Worm (Caenorhabditis elegans): ENCODE results near the gene C16C10.2.

C16C10.2 gene

ce11 chrIII:4150919-4151318 lies 27.5 kb downstream of the C16C10.2 start (continued):
- TF ChIP-seq Y79H2A.3 (GFP tag; conservative IDR thresholded peaks at IDR 0.05) (no peak), snpc-4 (GFP tag; optimal IDR thresholded peaks at IDR 0.05) (no peak), snpc-4 (tag; optimal IDR thresholded peaks at IDR 0.05) (peak in 3 of 4 experiments; percentile 7 to 39 (median 12)), Y95B8A.8 (GFP tag; IDR thresholded peaks at IDR 0.05) (no peak), nhr-90 (tag; optimal IDR thresholded peaks at IDR 0.05) (no peak), T07F8.4 (tag; optimal IDR thresholded peaks at IDR 0.05) (no peak), F37B4.10 (GFP tag; IDR thresholded peaks at IDR 0.05) (no peak), nfya-1 (tag; optimal IDR thresholded peaks at IDR 0.05; ENCODE audit: borderline replicate concordance, insufficient read depth) (no peak), ccch-3 (GFP tag; optimal IDR thresholded peaks at IDR 0.05) (no peak), ekl-4 (GFP tag; IDR thresholded peaks at IDR 0.05) (peak; percentile 59), F57C9.4 (tag; optimal IDR thresholded peaks at IDR 0.05) (no peak), nhr-27 (tag; optimal IDR thresholded peaks at IDR 0.05) (no peak), unc-130 (GFP tag; optimal IDR thresholded peaks at IDR 0.05) (no peak), egl-18 (GFP tag; IDR thresholded peaks at IDR 0.05) (no peak), nfyb-1 (GFP tag; IDR thresholded peaks at IDR 0.05) (peak; percentile 23; the same call in 1 of the 2 replicates), K11D2.4 (GFP tag; IDR thresholded peaks at IDR 0.05) (no peak), hsf-1 (GFP tag; IDR thresholded peaks at IDR 0.05) (peak; percentile 85), F52B5.7 (tag; optimal IDR thresholded peaks at IDR 0.05) (no peak), cebp-2 (GFP tag; IDR thresholded peaks at IDR 0.05) (no peak), K12H6.12 (tag; optimal IDR thresholded peaks at IDR 0.05) (peak; percentile 28), mxl-1 (tag; optimal IDR thresholded peaks at IDR 0.05) (no peak), unc-62 (GFP tag; optimal IDR thresholded peaks at IDR 0.05) (no peak), xnd-1 (tag; optimal IDR thresholded peaks at IDR 0.05) (no peak), lsy-27 (tag; optimal IDR thresholded peaks at IDR 0.05; ENCODE audit: borderline replicate concordance, insufficient read depth) (no peak), zim-3 (tag; optimal IDR thresholded peaks at IDR 0.05) (no peak), hlh-12 (tag; optimal IDR thresholded peaks at IDR 0.05) (no peak), aptf-2 (GFP tag; conservative IDR thresholded peaks at IDR 0.05) (no peak), B0336.3 (GFP tag; IDR thresholded peaks at IDR 0.05) (no peak), F49E8.2 (tag; optimal IDR thresholded peaks at IDR 0.05; ENCODE audit: insufficient read depth) (no peak), snpc-3.4 (tag; optimal IDR thresholded peaks at IDR 0.05) (no peak), gei-17 (GFP tag; optimal IDR thresholded peaks at IDR 0.05) (no peak), pha-4 (tag; optimal IDR thresholded peaks at IDR 0.05) (no peak), atf-7 (tag; optimal IDR thresholded peaks at IDR 0.05) (no peak), madf-8 (GFP tag; conservative IDR thresholded peaks at IDR 0.05) (no peak), chd-7 (tag; optimal IDR thresholded peaks at IDR 0.05) (no peak), aptf-3 (GFP tag; IDR thresholded peaks at IDR 0.05) (no peak), ztf-3 (GFP tag; optimal IDR thresholded peaks at IDR 0.05) (no peak), tlf-1 (GFP tag; optimal IDR thresholded peaks at IDR 0.05) (no peak), madf-3 (GFP tag; IDR thresholded peaks at IDR 0.05) (no peak), ztf-26 (tag; optimal IDR thresholded peaks at IDR 0.05) (no peak), madf-10 (tag; optimal IDR thresholded peaks at IDR 0.05) (no peak), athp-1 (tag; optimal IDR thresholded peaks at IDR 0.05) (no peak), die-1 (tag; optimal IDR thresholded peaks at IDR 0.05) (no peak), dox-1 (GFP tag; IDR thresholded peaks at IDR 0.05) (peak; percentile 48), efl-1 (GFP tag; optimal IDR thresholded peaks at IDR 0.05) (peak; percentile 80)
